Fruit fly (Drosophila melanogaster) whole organism, embryonic: Measurements from ENCODE around the gene CG4438.

ENCODE experiments used
- CG10543 ChIP-seq: fragments of 200-800 bp; sonication (Bioruptor generic); optimal IDR thresholded peaks from 3 replicates; lab custom pipeline; 2017; ENCODE audit warnings: missing biosample characterization, mild to moderate bottlenecking, missing genetic modification characterization, moderate library complexity
- CG11085 ChIP-seq: fragments of 200-800 bp; sonication (Bioruptor generic); IDR thresholded peaks from 2 replicates; pipeline ENCODE4 v1.3.6; 2022; ENCODE audit warnings: missing biosample characterization, missing genetic modification characterization
- CG11398 ChIP-seq: fragments of 200-800 bp; sonication (Bioruptor generic); optimal IDR thresholded peaks from 2 replicates; lab custom pipeline; 2016; ENCODE audit warnings: missing biosample characterization, missing genetic modification characterization
- CG11456 ChIP-seq: fragments of 200-800 bp; sonication (Bioruptor generic); IDR thresholded peaks from 3 replicates; pipeline ENCODE4 v1.3.6; 2022; ENCODE audit warnings: missing biosample characterization, missing genetic modification characterization
- CG12071 ChIP-seq: fragments of 200-800 bp; sonication (Bioruptor generic); optimal IDR thresholded peaks from 3 replicates; lab custom pipeline; 2018; ENCODE audit warnings: missing biosample characterization, mild to moderate bottlenecking, missing genetic modification characterization
- CG15479 ChIP-seq: fragments of 200-800 bp; sonication (Bioruptor generic); optimal IDR thresholded peaks from 3 replicates; lab custom pipeline; 2019; ENCODE audit warnings: missing biosample characterization, mild to moderate bottlenecking, missing genetic modification characterization, moderate library complexity
- CG17359 ChIP-seq: fragments of 200-800 bp; sonication (Bioruptor generic); optimal IDR thresholded peaks from 3 replicates; lab custom pipeline; 2018; ENCODE audit warnings: missing biosample characterization, mild to moderate bottlenecking, missing genetic modification characterization, moderate library complexity
- CG17568 ChIP-seq: fragments of 200-800 bp; sonication (Bioruptor generic); optimal IDR thresholded peaks from 2 replicates; lab custom pipeline; 2018; ENCODE audit warnings: missing biosample characterization, mild to moderate bottlenecking, missing genetic modification characterization, moderate library complexity
- CG2712 ChIP-seq: fragments of 200-800 bp; optimal IDR thresholded peaks from 3 replicates; lab custom pipeline; 2019; ENCODE audit warnings: missing biosample characterization, mild to moderate bottlenecking, missing genetic modification characterization, moderate library complexity
- CG2889 ChIP-seq: fragments of 200-800 bp; sonication (Bioruptor generic); IDR thresholded peaks from 3 replicates; pipeline ENCODE4 v1.3.6; 2022; ENCODE audit warnings: missing biosample characterization, missing genetic modification characterization
- CG3065 ChIP-seq: fragments of 200-800 bp; sonication (Bioruptor generic); optimal IDR thresholded peaks from 2 replicates; lab custom pipeline; 2016; ENCODE audit warnings: missing biosample characterization, missing genetic modification characterization
- CG3163 ChIP-seq: fragments of 200-800 bp; sonication (Bioruptor generic); optimal IDR thresholded peaks from 3 replicates; lab custom pipeline; 2016; ENCODE audit warnings: missing biosample characterization, missing genetic modification characterization
- CG33557 ChIP-seq: fragments of 200-800 bp; sonication (Bioruptor generic); optimal IDR thresholded peaks from 2 replicates; lab custom pipeline; 2019; ENCODE audit warnings: missing biosample characterization, mild to moderate bottlenecking, missing genetic modification characterization, moderate library complexity
- CG42726 ChIP-seq: fragments of 200-800 bp; sonication (Bioruptor generic); IDR thresholded peaks from 2 replicates; pipeline ENCODE4 v1.3.6; 2022; ENCODE audit warnings: missing biosample characterization, missing genetic modification characterization; ENCODE audit not compliant: partially characterized antibody
- CG6254 ChIP-seq: fragments of 200-800 bp; sonication (Bioruptor generic); optimal IDR thresholded peaks from 3 replicates; lab custom pipeline; 2017; ENCODE audit warnings: mild to moderate bottlenecking, missing biosample characterization, missing genetic modification reagents, missing genetic modification characterization
- CG7372 ChIP-seq: fragments of 200-800 bp; sonication (Bioruptor generic); IDR thresholded peaks from 2 replicates; pipeline ENCODE4 v1.3.6; 2022; ENCODE audit warnings: missing biosample characterization, missing genetic modification characterization
- CG7786 ChIP-seq: fragments of 200-800 bp; sonication (Bioruptor generic); optimal IDR thresholded peaks from 2 replicates; lab custom pipeline; 2016; ENCODE audit warnings: missing biosample characterization, missing genetic modification characterization
- CG8924 ChIP-seq: fragments of 200-800 bp; optimal IDR thresholded peaks from 3 replicates; lab custom pipeline; 2019; ENCODE audit warnings: missing biosample characterization, mild to moderate bottlenecking, missing genetic modification characterization, moderate library complexity
- D ChIP-seq, 2 experiments: fragments of 200-800 bp in 1 of 2; fragments of >200 bp in 1 of 2; sonication (Bioruptor generic) in 1 of 2; optimal IDR thresholded peaks; 2 replicates in 1 of 2; 3 replicates in 1 of 2; lab custom pipeline; 2017; ENCODE audit warnings: mild to moderate bottlenecking in 1 of 2, missing biosample characterization in 1 of 2, missing genetic modification characterization in 1 of 2, missing genetic modification reagents in 1 of 2
- Dip2 ChIP-seq: fragments of 200-800 bp; sonication (Bioruptor generic); IDR thresholded peaks from 2 replicates; pipeline ENCODE4 v1.3.6; 2022; ENCODE audit warnings: missing biosample characterization, missing genetic modification characterization
- Eip74EF ChIP-seq, 2 experiments: fragments of 200-800 bp in 1 of 2; fragments of >200 bp in 1 of 2; sonication (Bioruptor generic) in 1 of 2; optimal IDR thresholded peaks; 2 replicates each; lab custom pipeline; 2017 to 2019; ENCODE audit warnings: missing biosample characterization in 2 of 2, missing genetic modification characterization in 2 of 2, mild to moderate bottlenecking in 1 of 2, moderate library complexity in 1 of 2
- Fer2 ChIP-seq: fragments of 200-800 bp; sonication (Bioruptor generic); optimal IDR thresholded peaks from 2 replicates; lab custom pipeline; 2018; ENCODE audit warnings: missing biosample characterization, mild to moderate bottlenecking, missing genetic modification characterization, moderate library complexity
- HmgZ ChIP-seq: fragments of 200-800 bp; sonication (Bioruptor generic); optimal IDR thresholded peaks from 2 replicates; lab custom pipeline; 2018; ENCODE audit warnings: missing biosample characterization, mild to moderate bottlenecking, missing genetic modification characterization
- Hmr ChIP-seq: fragments of 200-800 bp; sonication (Bioruptor generic); optimal IDR thresholded peaks from 3 replicates; lab custom pipeline; 2017; ENCODE audit warnings: mild to moderate bottlenecking, missing biosample characterization, missing genetic modification reagents, missing genetic modification characterization
- Kr ChIP-seq: fragments of 200-800 bp; sonication (Bioruptor generic); optimal IDR thresholded peaks from 2 replicates; lab custom pipeline; 2017; ENCODE audit warnings: missing biosample characterization, mild to moderate bottlenecking, missing genetic modification characterization
- ac ChIP-seq: fragments of 200-800 bp; sonication (Bioruptor generic); optimal IDR thresholded peaks from 3 replicates; lab custom pipeline; 2017; ENCODE audit warnings: missing biosample characterization, mild to moderate bottlenecking, missing genetic modification characterization
- dpn ChIP-seq, 2 experiments: fragments of 200-800 bp; sonication (Bioruptor generic); optimal IDR thresholded peaks; 3 replicates each; lab custom pipeline; 2016; ENCODE audit warnings: missing biosample characterization in 2 of 2, missing genetic modification characterization in 2 of 2
- dysf ChIP-seq: fragments of 200-800 bp; sonication (Bioruptor generic); IDR thresholded peaks from 3 replicates; pipeline ENCODE4 v1.3.6; 2022; ENCODE audit warnings: missing biosample characterization, missing genetic modification characterization
- emc ChIP-seq: fragments of 200-800 bp; sonication (Bioruptor generic); optimal IDR thresholded peaks from 2 replicates; lab custom pipeline; 2016; ENCODE audit warnings: missing biosample characterization, missing genetic modification characterization
- hkb ChIP-seq, 2 experiments: fragments of 200-800 bp in 1 of 2; fragments of >200 bp in 1 of 2; sonication (Bioruptor generic) in 1 of 2; IDR thresholded peaks in 1 of 2; optimal IDR thresholded peaks in 1 of 2; 2 replicates each; pipeline versions ENCODE4 v1.3.6 to Lab custom; 2017 to 2022; ENCODE audit warnings: missing biosample characterization in 1 of 2, missing genetic modification characterization in 1 of 2
- ind ChIP-seq: fragments of 200-800 bp; sonication (Bioruptor generic); optimal IDR thresholded peaks from 3 replicates; lab custom pipeline; 2016; ENCODE audit warnings: missing biosample characterization, missing genetic modification characterization
- lilli ChIP-seq: fragments of 200-800 bp; sonication (Bioruptor generic); optimal IDR thresholded peaks from 3 replicates; lab custom pipeline; 2016; ENCODE audit warnings: missing biosample characterization, missing genetic modification characterization
- ro ChIP-seq: fragments of 200-800 bp; sonication (Bioruptor generic); IDR thresholded peaks from 2 replicates; pipeline ENCODE4 v1.3.6; 2022; ENCODE audit warnings: missing biosample characterization, missing genetic modification characterization
- seq ChIP-seq: fragments of 200-800 bp; sonication (Bioruptor generic); IDR thresholded peaks from 2 replicates; pipeline ENCODE4 v1.3.6; 2022; ENCODE audit warnings: missing biosample characterization, missing genetic modification characterization
- slp2 ChIP-seq: fragments of 200-800 bp; sonication (Bioruptor generic); optimal IDR thresholded peaks from 2 replicates; lab custom pipeline; 2016; ENCODE audit warnings: missing biosample characterization, missing genetic modification characterization
- so ChIP-seq: fragments of 200-800 bp; sonication (Bioruptor generic); IDR thresholded peaks from 3 replicates; pipeline ENCODE4 v1.3.6; 2022; ENCODE audit warnings: missing biosample characterization, missing genetic modification characterization
- trh ChIP-seq: fragments of 200-800 bp; sonication (Bioruptor generic); optimal IDR thresholded peaks from 2 replicates; lab custom pipeline; 2016; ENCODE audit warnings: missing biosample characterization, missing genetic modification characterization
- tup ChIP-seq: fragments of 200-800 bp; sonication (Bioruptor generic); optimal IDR thresholded peaks from 2 replicates; lab custom pipeline; 2016; ENCODE audit warnings: missing biosample characterization, mild to moderate bottlenecking, missing genetic modification characterization, moderate library complexity
- unpg ChIP-seq: fragments of 200-800 bp; sonication (Bioruptor generic); optimal IDR thresholded peaks from 3 replicates; lab custom pipeline; 2018; ENCODE audit warnings: missing biosample characterization, mild to moderate bottlenecking, missing genetic modification characterization, moderate library complexity
- vfl ChIP-seq: fragments of 200-800 bp; sonication (Bioruptor generic); optimal IDR thresholded peaks from 2 replicates; lab custom pipeline; 2016; ENCODE audit warnings: missing biosample characterization, missing genetic modification characterization
- zen2 ChIP-seq: fragments of 200-800 bp; sonication (Bioruptor generic); IDR thresholded peaks from 3 replicates; pipeline ENCODE4 v1.3.6; 2022; ENCODE audit warnings: missing biosample characterization, missing genetic modification characterization; ENCODE audit not compliant: partially characterized antibody

The CG4438 gene

dm6 chr2L:9430992-9431602, 33.3 kb upstream of the CG4438 start, which contains the start of the genes FucTB and scat (continued):
- peak; percentile 91 for TF ChIP-seq Fer2
- TF ChIP-seq Hmr (GFP tag; lab: Kevin White, UChicago): peak; percentile 90
- TF ChIP-seq CG6254 (GFP tag; lab: Kevin White, UChicago): peak; percentile 0
- TF ChIP-seq CG11085 (GFP tag; lab: Robert Waterston, UW): peak; percentile 88
- TF ChIP-seq Dip2 (GFP tag; lab: Robert Waterston, UW): peak; percentile 47; the same call in 1 of the 2 replicates
- peak; percentile 50 for TF ChIP-seq CG15479 (GFP tag; lab: Kevin White, UChicago)
- TF ChIP-seq CG2889 (GFP tag; lab: Robert Waterston, UW): peak; percentile 87
- TF ChIP-seq zen2 (GFP tag; lab: Robert Waterston, UW): no peak
- TF ChIP-seq so (GFP tag; lab: Robert Waterston, UW): peak; percentile 78; the same call in 1 of the 3 replicates
- peak; percentile 47 for TF ChIP-seq tup (GFP tag; lab: Kevin White, UChicago)
- TF ChIP-seq CG7786 (GFP tag; lab: Kevin White, UChicago): peak; percentile 44
- peak; percentile 82 for TF ChIP-seq vfl
- peak; percentile 78 for TF ChIP-seq lilli (GFP tag; lab: Kevin White, UChicago)
- TF ChIP-seq CG11456 (GFP tag; lab: Robert Waterston, UW): peak; percentile 94
- TF ChIP-seq CG2712 (tag; lab: Kevin White, UChicago): peak; percentile 96
- TF ChIP-seq CG33557 (GFP tag; lab: Kevin White, UChicago): peak; percentile 86
- TF ChIP-seq CG17568 (GFP tag; lab: Kevin White, UChicago): peak; percentile 10
- TF ChIP-seq hkb (optimal IDR thresholded peaks at IDR 0.05; lab: Kevin White, UChicago): no peak
- peak; percentile 77 for TF ChIP-seq hkb (GFP tag; IDR thresholded peaks at IDR 0.05; lab: Robert Waterston, UW)
- TF ChIP-seq CG17359: peak; percentile 78
- TF ChIP-seq CG7372: peak; percentile 91
- TF ChIP-seq seq (GFP tag; lab: Robert Waterston, UW): peak; percentile 81
- TF ChIP-seq ro (GFP tag; lab: Robert Waterston, UW): peak; percentile 77
- no peak for TF ChIP-seq CG42726 (GFP tag; lab: Robert Waterston, UW)
- peak; percentile 95 for TF ChIP-seq ind (GFP tag; lab: Kevin White, UChicago)
- TF ChIP-seq trh (GFP tag; lab: Kevin White, UChicago): peak; percentile 83
- peak; percentile 96 for TF ChIP-seq CG8924 (tag; lab: Kevin White, UChicago)
- peak; percentile 71 for TF ChIP-seq HmgZ
- TF ChIP-seq CG10543: peak; percentile 93
- peak; percentile 51 to 92 for TF ChIP-seq dpn (GFP tag; optimal IDR thresholded peaks at IDR 0.05; lab: Kevin White, UChicago)
- no peak for TF ChIP-seq D (optimal IDR thresholded peaks at IDR 0.05; lab: Kevin White, UChicago)
- peak; percentile 76 for TF ChIP-seq D (GFP tag; optimal IDR thresholded peaks at IDR 0.05; lab: Kevin White, UChicago)
- TF ChIP-seq CG12071 (GFP tag; lab: Kevin White, UChicago): no peak
- no peak for TF ChIP-seq Eip74EF (GFP tag; optimal IDR thresholded peaks at IDR 0.05; lab: Kevin White, UChicago)
- peak; percentile 35 for TF ChIP-seq CG11398 (GFP tag; lab: Kevin White, UChicago)
- peak; percentile 95 for TF ChIP-seq dysf (GFP tag; lab: Robert Waterston, UW)
- TF ChIP-seq unpg (GFP tag; lab: Kevin White, UChicago): peak; percentile 84
- no peak for TF ChIP-seq slp2 (GFP tag; lab: Kevin White, UChicago)

- TF ChIP-seq CG3065 (no peak), emc (GFP tag; lab: Kevin White, UChicago) (no peak), ac (GFP tag; lab: Kevin White, UChicago) (no peak), Kr (GFP tag; lab: Kevin White, UChicago) (no peak), CG3163 (GFP tag; lab: Kevin White, UChicago) (no peak)
Measured at dm6 chr2L:9427570-9427969, 29.8 kb upstream of the CG4438 start, which contains the start of gene CG42847. CG42847 (plus strand) TSS chr2L:9427870.
